Worm (Caenorhabditis elegans) whole organism, young adult: ENCODE data around the gene cest-13.

Source experiments
- D2030.7 ChIP-seq: fragments of 200-800 bp; sonication (Bioruptor generic); IDR thresholded peaks from 2 replicates; pipeline ENCODE4 v1.3.6; 2022; ENCODE audit warnings: missing genetic modification reagents, missing genetic modification characterization, missing compliant biosample characterization
- die-1 ChIP-seq: sonication (generic microtip); optimal IDR thresholded peaks from 2 replicates; lab custom pipeline; 2016; ENCODE audit warnings: missing genotype, mild to moderate bottlenecking, missing genetic modification characterization, missing compliant biosample characterization
- him-1 ChIP-seq: sonication (generic microtip); optimal IDR thresholded peaks from 2 replicates; lab custom pipeline; 2016; ENCODE audit warnings: missing genotype, missing genetic modification reagents, missing genetic modification characterization, missing compliant biosample characterization
- madf-3 ChIP-seq: fragments of 200-800 bp; sonication (Bioruptor generic); IDR thresholded peaks from 2 replicates; pipeline ENCODE4 v1.3.6; 2022; ENCODE audit warnings: missing genetic modification reagents, missing genetic modification characterization, missing compliant biosample characterization
- nhr-27 ChIP-seq: fragments of 200-800 bp; sonication (Bioruptor generic); optimal IDR thresholded peaks from 2 replicates; lab custom pipeline; 2018; ENCODE audit warnings: mild to moderate bottlenecking, missing genetic modification characterization, moderate library complexity, missing compliant biosample characterization
- sea-2 ChIP-seq: fragments of 200-800 bp; sonication (Bioruptor generic); IDR thresholded peaks from 2 replicates; pipeline ENCODE4 v1.3.6; 2022; ENCODE audit warnings: missing genetic modification characterization, missing compliant biosample characterization
- ztf-26 ChIP-seq: sonication (generic microtip); optimal IDR thresholded peaks from 2 replicates; lab custom pipeline; 2017; ENCODE audit warnings: missing genetic modification characterization, missing compliant biosample characterization

DNA sequence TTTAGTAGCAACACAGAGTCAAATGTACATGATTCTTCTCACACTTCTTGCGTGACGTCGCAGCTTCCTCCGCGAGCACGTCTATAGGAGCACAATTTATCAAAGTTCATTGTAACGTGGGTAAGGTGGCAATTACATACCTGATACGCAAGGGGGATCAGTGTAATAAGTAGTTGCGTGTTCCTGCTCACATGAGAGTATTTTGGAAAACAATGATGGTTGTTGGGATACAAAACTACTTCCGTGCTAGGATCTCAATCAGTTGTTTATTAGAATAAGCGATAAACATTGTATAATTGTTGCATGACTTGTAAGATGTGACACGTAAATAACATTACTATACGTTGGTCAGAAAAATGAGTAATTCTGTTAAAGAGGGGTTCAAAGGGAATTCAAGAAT lies 47.0 kb upstream of the cest-13 start:
- TF ChIP-seq ztf-26 (tag; lab: Kevin White, UChicago), result no peak
- TF ChIP-seq sea-2 (GFP tag; lab: Robert Waterston, UW), result no peak
- no peak for TF ChIP-seq die-1
- no peak for TF ChIP-seq nhr-27 (tag; lab: Kevin White, UChicago)
- TF ChIP-seq him-1 (tag; lab: Kevin White, UChicago), result no peak
- no peak for TF ChIP-seq D2030.7 (GFP tag; lab: Robert Waterston, UW)
- TF ChIP-seq madf-3 (GFP tag; lab: Robert Waterston, UW), result no peak
